Worm (Caenorhabditis elegans) whole organism, early embryonic: ENCODE results near the gene pals-40.
"Not testable (repeated sequence)": the region's sequence is repeated elsewhere in the genome, so short reads cannot be mapped to it uniquely, and the experiment has no call there.

Experiments
- B0310.2 ChIP-seq: sonication (generic microtip); optimal IDR thresholded peaks from 2 replicates; lab custom pipeline; 2016; ENCODE audit warnings: mild to moderate bottlenecking, missing genetic modification characterization, missing compliant biosample characterization
- F13C5.2 ChIP-seq: sonication (generic microtip); optimal IDR thresholded peaks from 2 replicates; lab custom pipeline; 2017; ENCODE audit warnings: mild to moderate bottlenecking, missing genetic modification characterization, inconsistent platforms, missing compliant biosample characterization
- aly-1 ChIP-seq: sonication (generic microtip); optimal IDR thresholded peaks from 2 replicates; lab custom pipeline; 2016; ENCODE audit warnings: missing genetic modification characterization, missing compliant biosample characterization
- ama-1 ChIP-seq: fragments of 150-350 bp; optimal IDR thresholded peaks from 2 replicates; lab custom pipeline; 2014
- ceh-13 ChIP-seq: fragments of 200-800 bp; sonication (Bioruptor generic); optimal IDR thresholded peaks from 2 replicates; lab custom pipeline; 2018; ENCODE audit warnings: mild to moderate bottlenecking, missing genetic modification characterization, missing compliant biosample characterization
- ceh-36 ChIP-seq: sonication (generic microtip); optimal IDR thresholded peaks from 2 replicates; lab custom pipeline; 2016; ENCODE audit warnings: missing genetic modification characterization, inconsistent platforms, missing compliant biosample characterization
- ets-7 ChIP-seq: sonication (generic microtip); optimal IDR thresholded peaks from 2 replicates; lab custom pipeline; 2016; ENCODE audit warnings: missing genotype, missing genetic modification characterization, missing compliant biosample characterization
- flt-1 ChIP-seq: fragments of 200-800 bp; sonication (Bioruptor generic); IDR thresholded peaks from 2 replicates; pipeline ENCODE4 v1.3.6; 2022; ENCODE audit warnings: missing genetic modification characterization, missing compliant biosample characterization
- hmbx-1 ChIP-seq: sonication (generic microtip); optimal IDR thresholded peaks from 2 replicates; lab custom pipeline; 2016; ENCODE audit warnings: mild to moderate bottlenecking, missing genetic modification characterization, missing compliant biosample characterization
- hmg-4 ChIP-seq: fragments of 200-800 bp; sonication (Bioruptor generic); optimal IDR thresholded peaks from 2 replicates; lab custom pipeline; 2018; ENCODE audit warnings: mild to moderate bottlenecking, missing genetic modification characterization, missing compliant biosample characterization
- hnd-1 ChIP-seq: sonication (generic microtip); optimal IDR thresholded peaks from 2 replicates; lab custom pipeline; 2016; ENCODE audit warnings: missing genetic modification characterization, missing compliant biosample characterization
- pes-1 ChIP-seq: fragments of 200-800 bp; sonication (Bioruptor generic); IDR thresholded peaks from 2 replicates; pipeline ENCODE4 v1.3.6; 2022; ENCODE audit warnings: missing genetic modification reagents, missing genetic modification characterization, missing compliant biosample characterization
- scrt-1 ChIP-seq: fragments of 200-800 bp; sonication (Bioruptor generic); IDR thresholded peaks from 2 replicates; pipeline ENCODE4 v1.3.6; 2022; ENCODE audit warnings: missing genetic modification characterization, missing compliant biosample characterization
- sea-1 ChIP-seq: fragments of 200-800 bp; sonication (Bioruptor generic); conservative IDR thresholded peaks from 2 replicates; pipeline ENCODE4 v1.3.6; 2022; ENCODE audit warnings: missing genetic modification characterization, missing compliant biosample characterization
- tbx-11 ChIP-seq: fragments of 200-800 bp; sonication (Bioruptor generic); IDR thresholded peaks from 2 replicates; pipeline ENCODE4 v1.3.6; 2022; ENCODE audit warnings: missing genetic modification characterization, missing compliant biosample characterization
- tbx-37 ChIP-seq: fragments of 200-800 bp; sonication (Bioruptor generic); conservative IDR thresholded peaks from 2 replicates; pipeline ENCODE4 v1.3.6; 2022; ENCODE audit warnings: missing genetic modification reagents, missing genetic modification characterization, missing compliant biosample characterization
- tra-4 ChIP-seq: sonication (generic microtip); optimal IDR thresholded peaks from 2 replicates; lab custom pipeline; 2017; ENCODE audit warnings: missing genetic modification characterization, missing compliant biosample characterization

The pals-40 gene

ce11 chrIII:1357973-1358372, 19.8 kb downstream of the pals-40 start, which contains the start of gene Y82E9BR.8:
Gene Y82E9BR.8, minus strand, starts transcription at chrIII:1358073.
- TF ChIP-seq tbx-37 (GFP tag; lab: Robert Waterston, UW); tra-4 (tag; lab: Kevin White, UChicago); ceh-13 (GFP tag; lab: Kevin White, UChicago): not testable (repeated sequence)

ce11 chrIII:1355320-1355719, 22.5 kb downstream of the pals-40 start, which contains the start of gene Y82E9BL.1:
Gene Y82E9BL.1, minus strand, starts transcription at chrIII:1355420.
- no peak for TF ChIP-seq aly-1
- TF ChIP-seq tbx-11 (GFP tag; lab: Robert Waterston, UW) = no peak

ce11 chrIII:1354523-1354922, 23.3 kb downstream of the pals-40 start:
- TF ChIP-seq hnd-1 (tag; lab: Kevin White, UChicago) = no peak
- TF ChIP-seq flt-1 (GFP tag; lab: Robert Waterston, UW) = no peak
- TF ChIP-seq aly-1 = no peak
- no peak for TF ChIP-seq tbx-11 (GFP tag; lab: Robert Waterston, UW)
- TF ChIP-seq hmg-4 (GFP tag; lab: Kevin White, UChicago) = no peak
- no peak for TF ChIP-seq sea-1 (GFP tag; lab: Robert Waterston, UW)
- no peak for TF ChIP-seq ceh-13 (GFP tag; lab: Kevin White, UChicago)
- no peak for TF ChIP-seq pes-1 (GFP tag; lab: Robert Waterston, UW)
- no peak for TF ChIP-seq ceh-36 (tag; lab: Kevin White, UChicago)
- no peak for TF ChIP-seq B0310.2
- no peak for TF ChIP-seq tbx-37 (GFP tag; lab: Robert Waterston, UW)
- no peak for TF ChIP-seq F13C5.2
- no peak for TF ChIP-seq ets-7
- no peak for TF ChIP-seq hmbx-1 (tag; lab: Kevin White, UChicago)
- no peak for TF ChIP-seq ama-1 (lab: Kevin White, UChicago)
- TF ChIP-seq tra-4 (tag; lab: Kevin White, UChicago) = no peak
- TF ChIP-seq scrt-1 (GFP tag; lab: Robert Waterston, UW) = no peak

- no peak for TF ChIP-seq hnd-1 (tag; lab: Kevin White, UChicago)
Measured at ce11 chrIII:1350745-1351144, 27.1 kb downstream of the pals-40 start, which contains the start of gene Y82E9BL.3. Gene Y82E9BL.3, minus strand, starts transcription at chrIII:1350845.

- TF ChIP-seq tbx-11 (GFP tag; lab: Robert Waterston, UW) (no peak), ceh-36 (tag; lab: Kevin White, UChicago) (no peak), hmg-4 (GFP tag; lab: Kevin White, UChicago) (no peak), ets-7 (no peak), hnd-1 (tag; lab: Kevin White, UChicago) (no peak), flt-1 (GFP tag; lab: Robert Waterston, UW) (no peak), ama-1 (lab: Kevin White, UChicago) (no peak), tbx-37 (GFP tag; lab: Robert Waterston, UW) (no peak), scrt-1 (GFP tag; lab: Robert Waterston, UW) (no peak), F13C5.2 (no peak), B0310.2 (no peak), aly-1 (no peak), ceh-13 (GFP tag; lab: Kevin White, UChicago) (no peak), sea-1 (GFP tag; lab: Robert Waterston, UW) (no peak)
Measured at ce11 chrIII:1349313-1349712, 28.5 kb downstream of the pals-40 start, which contains the start of gene fbxa-25. Gene fbxa-25, minus strand, starts transcription at chrIII:1349450.

- TF ChIP-seq ets-7 (no peak), B0310.2 (no peak), tbx-11 (GFP tag; lab: Robert Waterston, UW) (no peak), ceh-36 (tag; lab: Kevin White, UChicago) (no peak)
Measured at ce11 chrIII:1347539-1347938, 30.3 kb downstream of the pals-40 start, which contains the start of gene Y82E9BL.5. Gene Y82E9BL.5, minus strand, starts transcription at chrIII:1347639.

ce11 chrIII:1347003-1347402, 30.8 kb downstream of the pals-40 start:
- TF ChIP-seq ets-7 = no peak
- no peak for TF ChIP-seq sea-1 (GFP tag; lab: Robert Waterston, UW)
- TF ChIP-seq B0310.2 = no peak
- TF ChIP-seq hmg-4 (GFP tag; lab: Kevin White, UChicago) = no peak
- no peak for TF ChIP-seq hmbx-1 (tag; lab: Kevin White, UChicago)
- no peak for TF ChIP-seq tbx-37 (GFP tag; lab: Robert Waterston, UW)
- no peak for TF ChIP-seq flt-1 (GFP tag; lab: Robert Waterston, UW)
- no peak for TF ChIP-seq tbx-11 (GFP tag; lab: Robert Waterston, UW)
- no peak for TF ChIP-seq pes-1 (GFP tag; lab: Robert Waterston, UW)
- TF ChIP-seq F13C5.2 = no peak
- TF ChIP-seq tra-4 (tag; lab: Kevin White, UChicago) = no peak
- no peak for TF ChIP-seq hnd-1 (tag; lab: Kevin White, UChicago)
- no peak for TF ChIP-seq ama-1 (lab: Kevin White, UChicago)
- TF ChIP-seq ceh-13 (GFP tag; lab: Kevin White, UChicago) = no peak

- TF ChIP-seq tbx-37 (GFP tag; lab: Robert Waterston, UW) (no peak), B0310.2 (no peak), ets-7 (no peak), pes-1 (GFP tag; lab: Robert Waterston, UW) (no peak), ama-1 (lab: Kevin White, UChicago) (no peak)
Measured at ce11 chrIII:1345694-1346093, 32.1 kb downstream of the pals-40 start, which contains the start of gene Y82E9BL.6. Gene Y82E9BL.6, minus strand, starts transcription at chrIII:1345794.
